Fruit fly (Drosophila melanogaster): ENCODE results near the gene CG1092.

DNA sequence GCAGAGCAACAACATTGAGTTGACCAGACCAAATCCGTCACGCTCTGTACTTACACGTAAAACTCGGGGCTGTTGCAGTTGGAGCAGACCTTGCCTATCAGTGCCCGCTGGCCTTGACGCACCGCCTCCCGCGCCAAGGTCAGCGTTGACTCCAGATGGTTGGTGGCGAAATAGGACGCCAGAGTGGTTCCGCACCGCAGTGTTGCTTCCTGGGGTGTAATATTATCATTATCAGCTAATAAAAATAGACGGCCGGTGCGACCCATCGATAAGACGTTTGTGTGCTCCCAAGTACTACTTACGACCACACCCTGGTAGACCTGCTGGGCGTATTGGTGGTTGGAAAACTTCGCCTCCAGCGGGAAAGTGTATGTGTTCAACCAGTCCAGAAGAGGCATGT, 38.1 kb upstream of the CG1092 start:
- TF ChIP-seq Dll (optimal IDR thresholded peaks at IDR 0.05) (no peak), psq (optimal IDR thresholded peaks at IDR 0.05) (no peak), CG8478 (optimal IDR thresholded peaks at IDR 0.05) (no peak)

All from whole organism.